Worm (Caenorhabditis elegans) whole organism, L1 larva: ENCODE measurements around the gene hda-1.
A peak's percentile ranks its signal among the peaks of the same experiment; 100 is the strongest.

Source experiments
- C04F5.9 ChIP-seq: sonication (generic microtip); optimal IDR thresholded peaks from 2 replicates; lab custom pipeline; 2016; ENCODE audit warnings: missing genetic modification characterization, missing compliant biosample characterization
- C34B4.2 ChIP-seq: sonication (generic microtip); optimal IDR thresholded peaks from 2 replicates; lab custom pipeline; 2017; ENCODE audit warnings: mild to moderate bottlenecking, missing genetic modification characterization, missing compliant biosample characterization
- Y116A8C.19 ChIP-seq: sonication (generic microtip); optimal IDR thresholded peaks from 2 replicates; lab custom pipeline; 2016; ENCODE audit warnings: missing compliant biosample characterization, missing genetic modification characterization, borderline replicate concordance
- aha-1 ChIP-seq: fragments of 150-350 bp; optimal IDR thresholded peaks from 2 replicates; lab custom pipeline; 2014; ENCODE audit warnings: missing biosample characterization, missing genetic modification characterization
- ama-1 ChIP-seq: fragments of 150-350 bp; optimal IDR thresholded peaks from 2 replicates; lab custom pipeline; 2014
- blmp-1 ChIP-seq: fragments of 150-350 bp; optimal IDR thresholded peaks from 2 replicates; lab custom pipeline; 2014; ENCODE audit warnings: missing biosample characterization, missing genetic modification characterization
- ceh-8 ChIP-seq: fragments of 200-800 bp; sonication (Bioruptor generic); optimal IDR thresholded peaks from 2 replicates; lab custom pipeline; 2018; ENCODE audit warnings: mild to moderate bottlenecking, missing genetic modification characterization, moderate library complexity, missing compliant biosample characterization
- ceh-82 ChIP-seq, 3 experiments: fragments of 150-350 bp in 1 of 3; sonication (generic microtip) in 2 of 3; optimal IDR thresholded peaks; 2 replicates each; lab custom pipeline; 2014 to 2017; ENCODE audit warnings: missing biosample characterization in 3 of 3, missing genetic modification characterization in 3 of 3
- ceh-90 ChIP-seq: sonication (generic microtip); optimal IDR thresholded peaks from 2 replicates; lab custom pipeline; 2016; ENCODE audit warnings: missing genetic modification characterization, missing compliant biosample characterization
- dpl-1 ChIP-seq, 3 experiments: fragments of 150-350 bp in 2 of 3; sonication (generic microtip) in 1 of 3; optimal IDR thresholded peaks; 2 replicates each; lab custom pipeline; 2014 to 2017; ENCODE audit warnings: missing biosample characterization in 3 of 3, missing genetic modification characterization in 3 of 3, missing genetic modification reagents in 3 of 3
- efl-1 ChIP-seq, 4 experiments: fragments of 150-350 bp; optimal IDR thresholded peaks in 3 of 4; peaks in 1 of 4; 1 replicate in 1 of 4; 2 replicates in 3 of 4; lab custom pipeline; 2014; ENCODE audit warnings: missing biosample characterization in 2 of 4, missing genetic modification characterization in 2 of 4, missing genetic modification reagents in 2 of 4
- egl-27 ChIP-seq, 2 experiments: fragments of 150-350 bp in 1 of 2; sonication (generic microtip); optimal IDR thresholded peaks; 3 replicates each; lab custom pipeline; 2017 to 2018; ENCODE audit warnings: missing biosample characterization in 2 of 2, missing genetic modification characterization in 2 of 2, missing genetic modification reagents in 2 of 2
- elt-3 ChIP-seq, 6 experiments: fragments of 150-350 bp in 1 of 6; sonication (generic microtip); optimal IDR thresholded peaks; 2 replicates each; lab custom pipeline; 2017 to 2018; ENCODE audit warnings: missing biosample characterization in 6 of 6, missing genetic modification characterization in 6 of 6, inconsistent platforms in 1 of 6
- fkh-10 ChIP-seq: sonication (generic microtip); optimal IDR thresholded peaks from 2 replicates; lab custom pipeline; 2017; ENCODE audit warnings: missing biosample characterization, missing genetic modification reagents, missing genetic modification characterization
- grh-1 ChIP-seq: fragments of 200-800 bp; sonication (Bioruptor generic); IDR thresholded peaks from 2 replicates; pipeline ENCODE4 v1.3.6; 2022; ENCODE audit warnings: missing genetic modification reagents, missing genetic modification characterization, missing compliant biosample characterization
- hlh-4 ChIP-seq: sonication (generic microtip); optimal IDR thresholded peaks from 2 replicates; lab custom pipeline; 2016; ENCODE audit warnings: mild to moderate bottlenecking, missing genetic modification characterization, missing compliant biosample characterization
- irx-1 ChIP-seq: sonication (generic microtip); optimal IDR thresholded peaks from 2 replicates; lab custom pipeline; 2016; ENCODE audit warnings: missing genetic modification characterization, missing compliant biosample characterization
- lin-13 ChIP-seq: fragments of 150-350 bp; optimal IDR thresholded peaks from 2 replicates; lab custom pipeline; 2014; ENCODE audit warnings: missing biosample characterization, missing genetic modification reagents, missing genetic modification characterization
- lin-14 ChIP-seq: fragments of 200-800 bp; sonication (Bioruptor generic); optimal IDR thresholded peaks from 2 replicates; lab custom pipeline; 2018; ENCODE audit warnings: mild to moderate bottlenecking, missing genetic modification characterization, moderate library complexity, missing compliant biosample characterization
- lir-3 ChIP-seq: sonication (generic microtip); optimal IDR thresholded peaks from 2 replicates; lab custom pipeline; 2016; ENCODE audit warnings: mild to moderate bottlenecking, missing genetic modification characterization, moderate library complexity, missing compliant biosample characterization; ENCODE audit not compliant: poor library complexity
- lsy-2 ChIP-seq, 2 experiments: fragments of 150-350 bp; optimal IDR thresholded peaks; 2 replicates each; lab custom pipeline; 2014; ENCODE audit warnings: missing biosample characterization in 2 of 2, missing genetic modification characterization in 2 of 2
- mep-1 ChIP-seq: fragments of 150-350 bp; optimal IDR thresholded peaks from 2 replicates; lab custom pipeline; 2014; ENCODE audit warnings: missing biosample characterization, missing genetic modification characterization
- nhr-11 ChIP-seq: fragments of 150-350 bp; optimal IDR thresholded peaks from 2 replicates; lab custom pipeline; 2014; ENCODE audit warnings: missing biosample characterization, missing genetic modification characterization
- nhr-28 ChIP-seq: fragments of 150-350 bp; optimal IDR thresholded peaks from 2 replicates; lab custom pipeline; 2014; ENCODE audit warnings: missing biosample characterization, missing genetic modification characterization
- nhr-47 ChIP-seq: sonication (generic microtip); optimal IDR thresholded peaks from 2 replicates; lab custom pipeline; 2016; ENCODE audit warnings: mild to moderate bottlenecking, missing genetic modification characterization, moderate library complexity, missing compliant biosample characterization
- nhr-85 ChIP-seq: sonication (generic microtip); peaks from one replicate; lab custom pipeline; 2016; ENCODE audit warnings: missing genetic modification characterization, inconsistent platforms, missing compliant biosample characterization
- pax-3 ChIP-seq: fragments of 200-800 bp; sonication (Bioruptor generic); optimal IDR thresholded peaks from 2 replicates; lab custom pipeline; 2018; ENCODE audit warnings: mild to moderate bottlenecking, missing genetic modification characterization, moderate library complexity, missing compliant biosample characterization
- rnt-1 ChIP-seq: sonication (generic microtip); optimal IDR thresholded peaks from 2 replicates; lab custom pipeline; 2016; ENCODE audit warnings: mild to moderate bottlenecking, missing genetic modification characterization, moderate library complexity, missing compliant biosample characterization
- snu-23 ChIP-seq: sonication (generic microtip); optimal IDR thresholded peaks from 2 replicates; lab custom pipeline; 2016; ENCODE audit warnings: missing genetic modification characterization, missing compliant biosample characterization
- sup-37 ChIP-seq: fragments of 200-800 bp; sonication (Bioruptor generic); optimal IDR thresholded peaks from 2 replicates; lab custom pipeline; 2018; ENCODE audit warnings: mild to moderate bottlenecking, missing genetic modification characterization, missing compliant biosample characterization
- tlp-1 ChIP-seq: fragments of 150-350 bp; optimal IDR thresholded peaks from 2 replicates; lab custom pipeline; 2014; ENCODE audit warnings: missing biosample characterization, missing genetic modification characterization
- unc-98 ChIP-seq: fragments of 200-800 bp; sonication (Bioruptor generic); IDR thresholded peaks from 2 replicates; pipeline ENCODE4 v1.3.6; 2022; ENCODE audit warnings: missing genetic modification characterization, missing compliant biosample characterization
- vab-15 ChIP-seq: sonication (generic microtip); optimal IDR thresholded peaks from 2 replicates; lab custom pipeline; 2017; ENCODE audit warnings: missing genotype, mild to moderate bottlenecking, missing genetic modification characterization, missing compliant biosample characterization
- zip-4 ChIP-seq: fragments of 200-800 bp; sonication (Bioruptor generic); optimal IDR thresholded peaks from 2 replicates; lab custom pipeline; 2018; ENCODE audit warnings: mild to moderate bottlenecking, missing genetic modification characterization, moderate library complexity, missing compliant biosample characterization

hda-1 gene

ce11 chrV:14545816-14546283, 20.7 kb downstream of the hda-1 start, which contains the start of gene rike-1 (continued):
- TF ChIP-seq aha-1 (tag; lab: Kevin White, UChicago) (no peak), snu-23 (GFP tag; lab: Kevin White, UChicago) (peak; percentile 2), nhr-11 (tag; lab: Kevin White, UChicago) (no peak), efl-1 (optimal IDR thresholded peaks at IDR 0.05; lab: Kevin White, UChicago) (peak; percentile 27 to 34), efl-1 (GFP tag; optimal IDR thresholded peaks at IDR 0.05 in 1 of 2; lab: Kevin White, UChicago) (no peak), lsy-2 (tag; optimal IDR thresholded peaks at IDR 0.05; lab: Kevin White, UChicago) (peak in 1 of 2 experiments; percentile 56)

DNA sequence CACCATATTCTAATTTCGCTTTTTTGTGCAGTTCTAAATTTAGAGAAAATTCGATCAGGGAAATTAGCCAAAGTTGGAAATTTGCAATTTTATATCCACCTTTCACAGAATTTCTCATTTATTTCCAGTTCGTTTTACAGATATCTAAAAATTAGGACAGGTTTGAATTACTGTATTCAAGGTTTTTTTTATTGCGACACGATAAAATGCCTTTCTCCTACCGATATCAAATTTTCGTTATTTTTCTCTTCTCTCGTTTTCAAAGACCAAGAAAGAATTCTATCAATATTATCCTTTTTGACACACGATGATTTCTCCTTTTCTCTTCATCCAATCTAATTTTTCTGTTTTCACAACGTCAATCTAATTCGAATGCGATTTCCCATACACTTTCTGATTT, 21.4 kb downstream of the hda-1 start, which contains the start of gene C53A5.13:
Gene C53A5.13, plus strand, starts transcription at position 301 of the 400 bp plus-strand sequence.
- TF ChIP-seq lsy-2 (tag; optimal IDR thresholded peaks at IDR 0.05; lab: Kevin White, UChicago) (no peak), nhr-28 (tag; lab: Kevin White, UChicago) (no peak), rnt-1 (tag; lab: Kevin White, UChicago) (no peak), nhr-85 (tag; lab: Kevin White, UChicago) (peak; percentile 58), blmp-1 (peak; percentile 60)

- TF ChIP-seq zip-4: no peak
- no peak for TF ChIP-seq irx-1
- no peak for TF ChIP-seq ceh-8 (GFP tag; lab: Kevin White, UChicago)
- no peak for TF ChIP-seq tlp-1 (tag; lab: Kevin White, UChicago)
- TF ChIP-seq efl-1 (optimal IDR thresholded peaks at IDR 0.05; lab: Kevin White, UChicago): no peak
- TF ChIP-seq efl-1 (GFP tag; optimal IDR thresholded peaks at IDR 0.05 in 1 of 2; lab: Kevin White, UChicago): peak in 1 of 2 experiments; percentile 10
- peak; percentile 17 for TF ChIP-seq mep-1
- peak; percentile 71 for TF ChIP-seq blmp-1
- TF ChIP-seq lin-14 (GFP tag; lab: Kevin White, UChicago): no peak
- no peak for TF ChIP-seq dpl-1 (GFP tag; optimal IDR thresholded peaks at IDR 0.05; lab: Kevin White, UChicago)
- TF ChIP-seq lir-3 (tag; lab: Kevin White, UChicago): no peak
- TF ChIP-seq pax-3 (tag; lab: Kevin White, UChicago): no peak
Measured at ce11 chrV:14548510-14548909, 23.3 kb downstream of the hda-1 start.

DNA sequence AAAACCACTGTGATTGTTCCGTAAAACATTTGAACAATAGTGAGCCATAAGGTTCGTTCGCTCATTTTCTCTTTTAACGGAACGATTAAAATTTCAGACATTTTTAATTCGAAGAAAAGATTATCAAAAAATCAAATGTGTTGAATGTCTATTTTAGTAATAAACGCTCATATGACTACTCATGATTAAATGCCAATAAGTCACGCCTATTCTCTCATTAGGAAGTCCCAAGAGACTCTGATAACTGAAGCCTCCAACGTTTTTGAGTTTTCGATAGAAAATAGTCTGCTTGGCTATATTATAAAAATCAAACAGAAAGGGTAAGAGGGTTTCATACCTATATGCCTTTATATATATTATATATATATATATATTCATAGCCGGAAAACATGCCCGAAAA, 31.0 kb downstream of the hda-1 start, which contains the start of gene srg-47:
Gene srg-47, minus strand, starts transcription at position 101 of the 400 bp plus-strand sequence.
- no peak for TF ChIP-seq sup-37 (GFP tag; lab: Kevin White, UChicago)
- TF ChIP-seq ceh-8 (GFP tag; lab: Kevin White, UChicago): peak; percentile 41
- TF ChIP-seq vab-15 (tag; lab: Kevin White, UChicago): no peak
- TF ChIP-seq ama-1 (lab: Kevin White, UChicago): no peak

- TF ChIP-seq efl-1 (optimal IDR thresholded peaks at IDR 0.05; lab: Kevin White, UChicago): no peak
- peak in 1 of 2 experiments; percentile 14 for TF ChIP-seq efl-1 (GFP tag; optimal IDR thresholded peaks at IDR 0.05 in 1 of 2; lab: Kevin White, UChicago)
- TF ChIP-seq zip-4: no peak
- TF ChIP-seq, all 84 proteins: peak for 1
Measured at ce11 chrV:14558757-14559156, 33.6 kb downstream of the hda-1 start, which contains the start of gene C53A5.9. TSS of gene C53A5.9 (minus strand) at chrV:14558857.

DNA sequence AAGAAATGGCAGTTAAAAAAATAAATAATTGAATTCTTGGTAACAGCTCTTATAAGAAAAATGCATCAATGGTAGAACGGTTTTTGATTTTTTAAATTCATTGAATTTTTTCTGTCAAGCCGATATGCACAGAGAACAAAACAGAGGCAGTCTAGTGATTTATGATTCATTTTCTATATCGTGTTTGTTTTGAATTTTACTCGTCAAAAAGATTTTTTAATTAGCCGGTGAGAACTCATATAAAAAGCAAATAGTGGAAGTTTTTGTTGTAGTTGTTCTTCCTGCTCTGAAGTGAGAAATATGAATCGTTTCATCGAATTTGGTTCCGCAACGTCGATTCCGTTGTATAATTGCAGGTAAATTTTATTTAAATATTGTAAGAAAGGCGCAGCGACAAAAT, 34.1 kb downstream of the hda-1 start, which contains the start of gene srt-32:
Gene srt-32, plus strand, starts transcription at position 301 of the 400 bp plus-strand sequence.
- TF ChIP-seq nhr-47 (tag; lab: Kevin White, UChicago) (no peak), egl-27 (tag; optimal IDR thresholded peaks at IDR 0.05; lab: Kevin White, UChicago) (no peak), unc-98 (no peak), fkh-10 (GFP tag; lab: Kevin White, UChicago) (no peak), sup-37 (GFP tag; lab: Kevin White, UChicago) (no peak), hlh-4 (no peak), elt-3 (tag; optimal IDR thresholded peaks at IDR 0.05; lab: Kevin White, UChicago) (no peak), grh-1 (GFP tag; lab: Robert Waterston, UW) (no peak), ceh-82 (tag; optimal IDR thresholded peaks at IDR 0.05; lab: Kevin White, UChicago) (no peak), C34B4.2 (tag; lab: Kevin White, UChicago) (no peak), lin-13 (no peak), vab-15 (tag; lab: Kevin White, UChicago) (no peak), C04F5.9 (tag; lab: Kevin White, UChicago) (no peak), Y116A8C.19 (tag; lab: Kevin White, UChicago) (no peak), ceh-90 (tag; lab: Kevin White, UChicago) (no peak)
- TF ChIP-seq, all 84 proteins: peak for 0
